Worm (Caenorhabditis elegans) whole organism, late embryonic: ENCODE data around the gene clpp-1.

Experiments used
- C08G9.2 ChIP-seq: sonication (generic microtip); optimal IDR thresholded peaks from 2 replicates; lab custom pipeline; 2016; ENCODE audit warnings: mild to moderate bottlenecking, missing genetic modification characterization, moderate library complexity, missing compliant biosample characterization
- K02D7.2 ChIP-seq: sonication (generic microtip); optimal IDR thresholded peaks from 2 replicates; lab custom pipeline; 2017; ENCODE audit warnings: mild to moderate bottlenecking, missing genetic modification characterization, missing compliant biosample characterization
- T23F11.4 ChIP-seq: fragments of 200-800 bp; sonication (Bioruptor generic); optimal IDR thresholded peaks from 2 replicates; lab custom pipeline; 2018; ENCODE audit warnings: mild to moderate bottlenecking, missing genetic modification characterization, missing compliant biosample characterization
- Y22D7AL.16 ChIP-seq: sonication (generic microtip); optimal IDR thresholded peaks from 2 replicates; lab custom pipeline; 2016; ENCODE audit warnings: missing genetic modification characterization, missing compliant biosample characterization
- ahr-1 ChIP-seq: sonication (generic microtip); optimal IDR thresholded peaks from 2 replicates; lab custom pipeline; 2016; ENCODE audit warnings: missing genetic modification characterization, missing compliant biosample characterization
- ama-1 ChIP-seq: fragments of 150-350 bp; optimal IDR thresholded peaks from 2 replicates; lab custom pipeline; 2014
- ceh-14 ChIP-seq: sonication (generic microtip); optimal IDR thresholded peaks from 2 replicates; lab custom pipeline; 2016; ENCODE audit warnings: missing genotype, missing genetic modification characterization, missing compliant biosample characterization
- ceh-19 ChIP-seq: fragments of 200-800 bp; sonication (Bioruptor generic); optimal IDR thresholded peaks from 2 replicates; lab custom pipeline; 2018; ENCODE audit warnings: mild to moderate bottlenecking, missing genetic modification characterization, missing compliant biosample characterization
- ceh-30 ChIP-seq: fragments of 150-350 bp; optimal IDR thresholded peaks from 2 replicates; lab custom pipeline; 2014; ENCODE audit warnings: missing biosample characterization, missing genetic modification characterization
- ceh-45 ChIP-seq: fragments of 200-800 bp; sonication (Bioruptor generic); IDR thresholded peaks from 2 replicates; pipeline ENCODE4 v1.3.6; 2022; ENCODE audit warnings: missing genetic modification reagents, missing genetic modification characterization, missing compliant biosample characterization
- ceh-48 ChIP-seq: sonication (generic microtip); optimal IDR thresholded peaks from 2 replicates; lab custom pipeline; 2016; ENCODE audit warnings: missing genetic modification characterization, inconsistent platforms, missing compliant biosample characterization
- ceh-6 ChIP-seq: fragments of 200-800 bp; sonication (Bioruptor generic); optimal IDR thresholded peaks from 2 replicates; lab custom pipeline; 2018; ENCODE audit warnings: mild to moderate bottlenecking, missing genetic modification characterization, missing compliant biosample characterization
- ceh-9 ChIP-seq: sonication (generic microtip); optimal IDR thresholded peaks from 2 replicates; lab custom pipeline; 2016; ENCODE audit warnings: mild to moderate bottlenecking, missing genetic modification characterization, inconsistent platforms, missing compliant biosample characterization
- dve-1 ChIP-seq: sonication (generic microtip); optimal IDR thresholded peaks from 2 replicates; lab custom pipeline; 2017; ENCODE audit warnings: antibody characterized with exemption, mild to moderate bottlenecking, missing genetic modification characterization, missing compliant biosample characterization
- elt-4 ChIP-seq: sonication (generic microtip); optimal IDR thresholded peaks from 2 replicates; lab custom pipeline; 2016; ENCODE audit warnings: missing genetic modification characterization, missing compliant biosample characterization
- ets-4 ChIP-seq: sonication (generic microtip); optimal IDR thresholded peaks from 2 replicates; lab custom pipeline; 2016; ENCODE audit warnings: missing genetic modification characterization, missing compliant biosample characterization
- eyg-1 ChIP-seq: sonication (generic microtip); optimal IDR thresholded peaks from 2 replicates; lab custom pipeline; 2016; ENCODE audit warnings: missing genotype, missing genetic modification characterization, missing compliant biosample characterization
- fax-1 ChIP-seq: sonication (generic microtip); optimal IDR thresholded peaks from 2 replicates; lab custom pipeline; 2016; ENCODE audit warnings: missing genotype, missing genetic modification characterization, missing compliant biosample characterization
- fkh-10 ChIP-seq: fragments of 150-350 bp; optimal IDR thresholded peaks from 2 replicates; lab custom pipeline; 2014; ENCODE audit warnings: missing biosample characterization, missing genetic modification reagents, missing genetic modification characterization
- fkh-6 ChIP-seq: sonication (generic microtip); optimal IDR thresholded peaks from 2 replicates; lab custom pipeline; 2016; ENCODE audit warnings: missing genetic modification characterization, missing compliant biosample characterization
- gmeb-2 ChIP-seq: sonication (generic microtip); optimal IDR thresholded peaks from 2 replicates; lab custom pipeline; 2016; ENCODE audit warnings: missing genetic modification characterization, inconsistent platforms, missing compliant biosample characterization
- hlh-15 ChIP-seq: sonication (generic microtip); optimal IDR thresholded peaks from 2 replicates; lab custom pipeline; 2016; ENCODE audit warnings: missing genetic modification characterization, missing compliant biosample characterization
- hlh-6 ChIP-seq: sonication (generic microtip); optimal IDR thresholded peaks from 2 replicates; lab custom pipeline; 2016; ENCODE audit warnings: missing genotype, missing genetic modification characterization, missing compliant biosample characterization
- mec-3 ChIP-seq: sonication (generic microtip); optimal IDR thresholded peaks from 2 replicates; lab custom pipeline; 2016; ENCODE audit warnings: borderline replicate concordance, missing genetic modification characterization, missing compliant biosample characterization
- nfya-1 ChIP-seq: sonication (generic microtip); optimal IDR thresholded peaks from 2 replicates; lab custom pipeline; 2017; ENCODE audit warnings: missing genetic modification characterization, mild to moderate bottlenecking, missing compliant biosample characterization, antibody characterized with exemption, moderate library complexity
- nhr-232 ChIP-seq: sonication (generic microtip); optimal IDR thresholded peaks from 2 replicates; lab custom pipeline; 2016; ENCODE audit warnings: missing genetic modification characterization, missing compliant biosample characterization
- pat-9 ChIP-seq: fragments of 200-800 bp; sonication (Bioruptor generic); optimal IDR thresholded peaks from 2 replicates; lab custom pipeline; 2018; ENCODE audit warnings: mild to moderate bottlenecking, missing genetic modification characterization, moderate library complexity, missing compliant biosample characterization
- rnt-1 ChIP-seq: sonication (generic microtip); optimal IDR thresholded peaks from 2 replicates; lab custom pipeline; 2016; ENCODE audit warnings: missing genetic modification characterization, missing compliant biosample characterization
- sox-2 ChIP-seq: fragments of 200-800 bp; sonication (Bioruptor generic); IDR thresholded peaks from 2 replicates; pipeline ENCODE4 v1.3.6; 2022; ENCODE audit warnings: missing genetic modification reagents, missing genetic modification characterization, missing compliant biosample characterization
- tbx-2 ChIP-seq: sonication (generic microtip); optimal IDR thresholded peaks from 2 replicates; lab custom pipeline; 2016; ENCODE audit warnings: missing genetic modification characterization, missing compliant biosample characterization
- tbx-7 ChIP-seq: sonication (generic microtip); optimal IDR thresholded peaks from 2 replicates; lab custom pipeline; 2016; ENCODE audit warnings: missing genotype, missing genetic modification characterization, missing compliant biosample characterization
- ttx-3 ChIP-seq: sonication (generic microtip); optimal IDR thresholded peaks from 2 replicates; lab custom pipeline; 2016; ENCODE audit warnings: missing genetic modification reagents, missing genetic modification characterization, missing compliant biosample characterization
- unc-3 ChIP-seq, 2 experiments: fragments of 200-800 bp in 1 of 2; sonication (Bioruptor generic) in 1 of 2; sonication (generic microtip) in 1 of 2; conservative IDR thresholded peaks in 1 of 2; optimal IDR thresholded peaks in 1 of 2; 2 replicates each; pipeline versions ENCODE4 v1.3.6 to Lab custom; 2016 to 2022; ENCODE audit warnings: missing compliant biosample characterization in 2 of 2, missing genetic modification characterization in 2 of 2, missing genetic modification reagents in 1 of 2
- unc-42 ChIP-seq: sonication (generic microtip); optimal IDR thresholded peaks from 2 replicates; lab custom pipeline; 2016; ENCODE audit warnings: missing genotype, missing genetic modification characterization, missing compliant biosample characterization
- unc-55 ChIP-seq: sonication (generic microtip); optimal IDR thresholded peaks from 2 replicates; lab custom pipeline; 2017; ENCODE audit warnings: missing biosample characterization, missing genetic modification reagents, missing genetic modification characterization

Gene clpp-1

ce11 chrII:10284991-10285390 is 17.7 kb downstream of the clpp-1 start:
- no peak for TF ChIP-seq eyg-1 (tag; lab: Kevin White, UChicago)
- TF ChIP-seq unc-3 (GFP tag; conservative IDR thresholded peaks at IDR 0.05; lab: Robert Waterston, UW) = no peak
- TF ChIP-seq unc-3 (tag; optimal IDR thresholded peaks at IDR 0.05; lab: Kevin White, UChicago) = no peak
- no peak for TF ChIP-seq mec-3 (tag; lab: Kevin White, UChicago)
- TF ChIP-seq ttx-3 = no peak
- TF ChIP-seq K02D7.2 (tag; lab: Kevin White, UChicago) = no peak
- no peak for TF ChIP-seq rnt-1 (tag; lab: Kevin White, UChicago)
- TF ChIP-seq hlh-6 (tag; lab: Kevin White, UChicago) = no peak
- TF ChIP-seq tbx-2 (tag; lab: Kevin White, UChicago) = no peak
- TF ChIP-seq tbx-7 (tag; lab: Kevin White, UChicago) = no peak
- no peak for TF ChIP-seq unc-55
- TF ChIP-seq fkh-6 (tag; lab: Kevin White, UChicago) = no peak
- TF ChIP-seq ceh-19 (GFP tag; lab: Kevin White, UChicago) = no peak
- no peak for TF ChIP-seq ceh-9
- TF ChIP-seq hlh-15 (tag; lab: Kevin White, UChicago) = no peak
- no peak for TF ChIP-seq ceh-30

- TF ChIP-seq ceh-9 = no peak
- TF ChIP-seq rnt-1 (tag; lab: Kevin White, UChicago) = no peak
- no peak for TF ChIP-seq nhr-232 (tag; lab: Kevin White, UChicago)
- no peak for TF ChIP-seq ets-4 (tag; lab: Kevin White, UChicago)
- no peak for TF ChIP-seq pat-9 (tag; lab: Kevin White, UChicago)
- TF ChIP-seq mec-3 (tag; lab: Kevin White, UChicago) = no peak
- no peak for TF ChIP-seq fkh-10
- TF ChIP-seq tbx-7 (tag; lab: Kevin White, UChicago) = no peak
- no peak for TF ChIP-seq Y22D7AL.16 (tag; lab: Kevin White, UChicago)
- TF ChIP-seq C08G9.2 (tag; lab: Kevin White, UChicago) = no peak
- TF ChIP-seq K02D7.2 (tag; lab: Kevin White, UChicago) = no peak
- no peak for TF ChIP-seq ceh-48 (tag; lab: Kevin White, UChicago)
- TF ChIP-seq ceh-19 (GFP tag; lab: Kevin White, UChicago) = no peak
- no peak for TF ChIP-seq sox-2
- no peak for TF ChIP-seq ceh-14 (tag; lab: Kevin White, UChicago)
- no peak for TF ChIP-seq fax-1 (tag; lab: Kevin White, UChicago)
- no peak for TF ChIP-seq dve-1 (tag; lab: Kevin White, UChicago)
- TF ChIP-seq gmeb-2 (tag; lab: Kevin White, UChicago) = no peak
- TF ChIP-seq T23F11.4 = no peak
- TF ChIP-seq ceh-6 = no peak
Observed at ce11 chrII:10283145-10283544, 19.5 kb downstream of the clpp-1 start.

- TF ChIP-seq hlh-15 (tag; lab: Kevin White, UChicago) (no peak), unc-55 (no peak), nfya-1 (tag; lab: Kevin White, UChicago) (no peak), ahr-1 (tag; lab: Kevin White, UChicago) (no peak), elt-4 (tag; lab: Kevin White, UChicago) (no peak), ceh-19 (GFP tag; lab: Kevin White, UChicago) (no peak), ama-1 (lab: Kevin White, UChicago) (no peak)
Observed at ce11 chrII:10281674-10282073, 21.0 kb downstream of the clpp-1 start.

ce11 chrII:10279561-10279960 is 23.1 kb downstream of the clpp-1 start, which contains the start of gene ZK971.1:
Gene ZK971.1 (minus strand): TSS chrII:10279661.
- no peak for TF ChIP-seq ceh-45 (GFP tag; lab: Robert Waterston, UW)
- TF ChIP-seq unc-3 (GFP tag; conservative IDR thresholded peaks at IDR 0.05; lab: Robert Waterston, UW) = no peak
- no peak for TF ChIP-seq unc-3 (tag; optimal IDR thresholded peaks at IDR 0.05; lab: Kevin White, UChicago)
- peak; percentile 19 for TF ChIP-seq unc-42 (tag; lab: Kevin White, UChicago)
- TF ChIP-seq, all 69 proteins: peak for 1
